Worm (Caenorhabditis elegans) whole organism, young adult: Measurements from ENCODE around the gene srh-218.

Experiments used
- B0019.2 ChIP-seq: fragments of 200-800 bp; sonication (Bioruptor generic); conservative IDR thresholded peaks from 2 replicates; pipeline ENCODE4 v1.3.6; 2022; ENCODE audit warnings: missing genetic modification reagents, missing genetic modification characterization, missing compliant biosample characterization
- B0261.1 ChIP-seq: sonication (generic microtip); optimal IDR thresholded peaks from 2 replicates; lab custom pipeline; 2016; ENCODE audit warnings: mild to moderate bottlenecking, missing genetic modification characterization, moderate library complexity, missing compliant biosample characterization
- B0336.3 ChIP-seq: fragments of 200-800 bp; sonication (Bioruptor generic); IDR thresholded peaks from 2 replicates; pipeline ENCODE4 v1.3.6; 2022; ENCODE audit warnings: missing genetic modification characterization, missing compliant biosample characterization
- D2030.7 ChIP-seq: fragments of 200-800 bp; sonication (Bioruptor generic); IDR thresholded peaks from 2 replicates; pipeline ENCODE4 v1.3.6; 2022; ENCODE audit warnings: missing genetic modification reagents, missing genetic modification characterization, missing compliant biosample characterization
- F10E7.11 ChIP-seq: sonication (generic microtip); optimal IDR thresholded peaks from 2 replicates; lab custom pipeline; 2017; ENCODE audit warnings: mild to moderate bottlenecking, missing genetic modification characterization, moderate library complexity, missing compliant biosample characterization
- F22D6.2 ChIP-seq: sonication (generic microtip); optimal IDR thresholded peaks from 2 replicates; lab custom pipeline; 2016; ENCODE audit warnings: mild to moderate bottlenecking, missing genetic modification characterization, missing compliant biosample characterization
- F23B12.7 ChIP-seq: sonication (generic microtip); optimal IDR thresholded peaks from 2 replicates; lab custom pipeline; 2017; ENCODE audit warnings: missing genetic modification characterization, mild to moderate bottlenecking, missing compliant biosample characterization, antibody characterized with exemption, moderate library complexity; ENCODE audit not compliant: insufficient read depth
- F33H1.4 ChIP-seq: fragments of 200-800 bp; sonication (Bioruptor generic); IDR thresholded peaks from 2 replicates; pipeline ENCODE4 v1.3.6; 2022; ENCODE audit warnings: missing genetic modification reagents, missing genetic modification characterization, missing compliant biosample characterization
- F52B5.7 ChIP-seq: sonication (generic microtip); optimal IDR thresholded peaks from 2 replicates; lab custom pipeline; 2016; ENCODE audit warnings: mild to moderate bottlenecking, missing genetic modification characterization, missing compliant biosample characterization
- F55B11.4 ChIP-seq: sonication (generic microtip); optimal IDR thresholded peaks from 2 replicates; lab custom pipeline; 2016; ENCODE audit warnings: missing compliant biosample characterization, missing genetic modification characterization, borderline replicate concordance; ENCODE audit not compliant: insufficient read depth
- F57A8.1 ChIP-seq: fragments of 200-800 bp; sonication (Bioruptor generic); optimal IDR thresholded peaks from 2 replicates; lab custom pipeline; 2018; ENCODE audit warnings: mild to moderate bottlenecking, missing genetic modification characterization, moderate library complexity, missing compliant biosample characterization
- K11D2.4 ChIP-seq: fragments of 200-800 bp; sonication (Bioruptor generic); IDR thresholded peaks from 2 replicates; pipeline ENCODE4 v1.3.6; 2022; ENCODE audit warnings: missing genetic modification reagents, missing genetic modification characterization, missing compliant biosample characterization
- T26A5.8 ChIP-seq: sonication (generic microtip); optimal IDR thresholded peaks from 2 replicates; lab custom pipeline; 2016; ENCODE audit warnings: missing genetic modification characterization, missing compliant biosample characterization
- Y53F4B.3 ChIP-seq: fragments of 200-800 bp; sonication (Bioruptor generic); IDR thresholded peaks from 2 replicates; pipeline ENCODE4 v1.3.6; 2022; ENCODE audit warnings: missing genetic modification reagents, missing genetic modification characterization, missing compliant biosample characterization
- Y95B8A.8 ChIP-seq: fragments of 200-800 bp; sonication (Bioruptor generic); IDR thresholded peaks from 2 replicates; pipeline ENCODE4 v1.3.6; 2022; ENCODE audit warnings: missing genetic modification reagents, missing genetic modification characterization, missing compliant biosample characterization
- bed-1 ChIP-seq: fragments of 200-800 bp; sonication (Bioruptor generic); IDR thresholded peaks from 2 replicates; pipeline ENCODE4 v1.3.6; 2022; ENCODE audit warnings: missing genetic modification reagents, missing genetic modification characterization, missing compliant biosample characterization
- bed-2 ChIP-seq: fragments of 200-800 bp; sonication (Bioruptor generic); IDR thresholded peaks from 2 replicates; pipeline ENCODE4 v1.3.6; 2022; ENCODE audit warnings: missing genetic modification reagents, missing genetic modification characterization, missing compliant biosample characterization
- cebp-1 ChIP-seq, 2 experiments: fragments of 200-800 bp in 1 of 2; sonication (Bioruptor generic) in 1 of 2; sonication (generic microtip) in 1 of 2; IDR thresholded peaks in 1 of 2; optimal IDR thresholded peaks in 1 of 2; 2 replicates each; pipeline versions ENCODE4 v1.3.6 to Lab custom; 2017 to 2022; ENCODE audit warnings: missing compliant biosample characterization in 2 of 2, missing genetic modification characterization in 2 of 2, mild to moderate bottlenecking in 1 of 2, missing genetic modification reagents in 1 of 2, moderate library complexity in 1 of 2
- cebp-2 ChIP-seq: fragments of 200-800 bp; sonication (Bioruptor generic); IDR thresholded peaks from 2 replicates; pipeline ENCODE4 v1.3.6; 2022; ENCODE audit warnings: missing genetic modification characterization, missing compliant biosample characterization
- ceh-100 ChIP-seq: fragments of 200-800 bp; sonication (Bioruptor generic); IDR thresholded peaks from 2 replicates; pipeline ENCODE4 v1.3.6; 2022; ENCODE audit warnings: missing genetic modification reagents, missing genetic modification characterization, missing compliant biosample characterization
- ceh-40 ChIP-seq: fragments of 200-800 bp; sonication (Bioruptor generic); IDR thresholded peaks from 2 replicates; pipeline ENCODE4 v1.3.6; 2022; ENCODE audit warnings: missing genetic modification characterization, missing compliant biosample characterization
- ceh-91 ChIP-seq: fragments of 200-800 bp; sonication (Bioruptor generic); IDR thresholded peaks from 2 replicates; pipeline ENCODE4 v1.3.6; 2022; ENCODE audit warnings: missing genetic modification reagents, missing genetic modification characterization, missing compliant biosample characterization
- die-1 ChIP-seq: sonication (generic microtip); optimal IDR thresholded peaks from 2 replicates; lab custom pipeline; 2016; ENCODE audit warnings: missing genotype, mild to moderate bottlenecking, missing genetic modification characterization, missing compliant biosample characterization
- egl-18 ChIP-seq: fragments of 200-800 bp; sonication (Bioruptor generic); IDR thresholded peaks from 2 replicates; pipeline ENCODE4 v1.3.6; 2022; ENCODE audit warnings: missing genetic modification reagents, missing genetic modification characterization, missing compliant biosample characterization
- egrh-3 ChIP-seq: fragments of 200-800 bp; sonication (Bioruptor generic); IDR thresholded peaks from 2 replicates; pipeline ENCODE4 v1.3.6; 2022; ENCODE audit warnings: missing genetic modification reagents, missing genetic modification characterization, missing compliant biosample characterization
- ets-4 ChIP-seq: fragments of 200-800 bp; sonication (Bioruptor generic); optimal IDR thresholded peaks from 2 replicates; lab custom pipeline; 2018; ENCODE audit warnings: mild to moderate bottlenecking, missing genetic modification characterization, missing compliant biosample characterization
- hsf-1 ChIP-seq: fragments of 200-800 bp; sonication (Bioruptor generic); IDR thresholded peaks from 2 replicates; pipeline ENCODE4 v1.3.6; 2022; ENCODE audit warnings: missing genetic modification reagents, missing genetic modification characterization, missing compliant biosample characterization
- lag-1 ChIP-seq: fragments of 200-800 bp; sonication (Bioruptor generic); IDR thresholded peaks from 2 replicates; pipeline ENCODE4 v1.3.6; 2022; ENCODE audit warnings: missing genetic modification reagents, missing genetic modification characterization, missing compliant biosample characterization
- lin-35 ChIP-seq, 3 experiments: fragments of 150-350 bp in 2 of 3; sonication (generic microtip) in 1 of 3; optimal IDR thresholded peaks; 2 replicates each; lab custom pipeline; 2014 to 2018; ENCODE audit warnings: missing biosample characterization in 3 of 3, missing genetic modification characterization in 3 of 3, missing genetic modification reagents in 3 of 3
- lir-1 ChIP-seq: fragments of 200-800 bp; sonication (Bioruptor generic); conservative IDR thresholded peaks from 2 replicates; pipeline ENCODE4 v1.3.6; 2022; ENCODE audit warnings: missing genetic modification reagents, missing genetic modification characterization, missing compliant biosample characterization
- lsy-27 ChIP-seq: sonication (generic microtip); optimal IDR thresholded peaks from 2 replicates; lab custom pipeline; 2017; ENCODE audit warnings: missing genetic modification characterization, mild to moderate bottlenecking, missing compliant biosample characterization, antibody characterized with exemption, missing genotype, borderline replicate concordance; ENCODE audit not compliant: insufficient read depth
- madf-10 ChIP-seq: sonication (generic microtip); optimal IDR thresholded peaks from 2 replicates; lab custom pipeline; 2016; ENCODE audit warnings: mild to moderate bottlenecking, missing genetic modification characterization, missing compliant biosample characterization
- mxl-1 ChIP-seq: sonication (generic microtip); optimal IDR thresholded peaks from 2 replicates; lab custom pipeline; 2016; ENCODE audit warnings: missing genetic modification characterization, missing compliant biosample characterization
- nfya-2 ChIP-seq: fragments of 200-800 bp; sonication (Bioruptor generic); IDR thresholded peaks from 2 replicates; pipeline ENCODE4 v1.3.6; 2022; ENCODE audit warnings: missing genetic modification reagents, missing genetic modification characterization, missing compliant biosample characterization
- nhr-179 ChIP-seq: sonication (generic microtip); optimal IDR thresholded peaks from 2 replicates; lab custom pipeline; 2016; ENCODE audit warnings: mild to moderate bottlenecking, missing genetic modification characterization, missing compliant biosample characterization
- pha-4 ChIP-seq: fragments of 150-350 bp; sonication (generic microtip); optimal IDR thresholded peaks from 2 replicates; lab custom pipeline; 2014; ENCODE audit warnings: missing biosample characterization, missing genetic modification reagents, missing genetic modification characterization
- rcor-1 ChIP-seq: fragments of 200-800 bp; sonication (Bioruptor generic); IDR thresholded peaks from 2 replicates; pipeline ENCODE4 v1.3.6; 2022; ENCODE audit warnings: missing genetic modification reagents, missing genetic modification characterization, missing compliant biosample characterization
- rpc-1 ChIP-seq, 2 experiments: fragments of 150-350 bp in 1 of 2; sonication (generic microtip) in 1 of 2; optimal IDR thresholded peaks; 2 replicates each; lab custom pipeline; 2014 to 2018; ENCODE audit warnings: missing biosample characterization in 1 of 2, missing genetic modification characterization in 1 of 2, missing genetic modification reagents in 1 of 2, missing genotype in 1 of 2
- sea-2 ChIP-seq: fragments of 200-800 bp; sonication (Bioruptor generic); IDR thresholded peaks from 2 replicates; pipeline ENCODE4 v1.3.6; 2022; ENCODE audit warnings: missing genetic modification characterization, missing compliant biosample characterization
- snpc-1.3 ChIP-seq: sonication (generic microtip); optimal IDR thresholded peaks from 2 replicates; lab custom pipeline; 2017; ENCODE audit warnings: missing genetic modification characterization, mild to moderate bottlenecking, missing compliant biosample characterization, antibody characterized with exemption, moderate library complexity, missing genotype, missing genetic modification reagents; ENCODE audit not compliant: insufficient read depth
- somi-1 ChIP-seq: fragments of 200-800 bp; sonication (Bioruptor generic); optimal IDR thresholded peaks from 2 replicates; lab custom pipeline; 2018; ENCODE audit warnings: mild to moderate bottlenecking, missing genetic modification characterization, missing compliant biosample characterization
- xnd-1 ChIP-seq: sonication (generic microtip); optimal IDR thresholded peaks from 2 replicates; lab custom pipeline; 2016; ENCODE audit warnings: missing genotype, missing genetic modification reagents, missing genetic modification characterization, missing compliant biosample characterization
- zim-3 ChIP-seq: sonication (generic microtip); optimal IDR thresholded peaks from 2 replicates; lab custom pipeline; 2017; ENCODE audit warnings: mild to moderate bottlenecking, missing genetic modification characterization, moderate library complexity, missing compliant biosample characterization

Gene srh-218

ce11 chrV:15471029-15471428 lies 22.8 kb upstream of the srh-218 start, which contains the start of gene dpf-1:
Gene dpf-1 (plus strand): TSS chrV:15471329.
- TF ChIP-seq bed-2 (GFP tag; lab: Robert Waterston, UW) (no peak), xnd-1 (tag; lab: Kevin White, UChicago) (no peak), nhr-179 (tag; lab: Kevin White, UChicago) (no peak), F52B5.7 (tag; lab: Kevin White, UChicago) (no peak), F57A8.1 (GFP tag; lab: Kevin White, UChicago) (no peak), lir-1 (GFP tag; lab: Robert Waterston, UW) (no peak), T26A5.8 (tag; lab: Kevin White, UChicago) (no peak), snpc-1.3 (tag; lab: Kevin White, UChicago) (no peak), ceh-100 (no peak), B0261.1 (tag; lab: Kevin White, UChicago) (no peak), F22D6.2 (tag; lab: Kevin White, UChicago) (no peak), B0019.2 (GFP tag; lab: Robert Waterston, UW) (no peak), F55B11.4 (tag; lab: Kevin White, UChicago) (no peak), lag-1 (no peak), mxl-1 (tag; lab: Kevin White, UChicago) (no peak), hsf-1 (GFP tag; lab: Robert Waterston, UW) (no peak), ets-4 (GFP tag; lab: Kevin White, UChicago) (no peak), zim-3 (tag; lab: Kevin White, UChicago) (no peak)

ce11 chrV:15478597-15478996 lies 15.2 kb upstream of the srh-218 start, which contains the start of gene C06B8.2:
Gene C06B8.2 (minus strand): TSS chrV:15478749.
- TF ChIP-seq lag-1 = no peak
- TF ChIP-seq cebp-1 (GFP tag; IDR thresholded peaks at IDR 0.05; lab: Robert Waterston, UW) = peak; percentile 54; the same call in 1 of the 2 replicates
- no peak for TF ChIP-seq cebp-1 (tag; optimal IDR thresholded peaks at IDR 0.05; lab: Kevin White, UChicago)

ce11 chrV:15479107-15479506 lies 14.7 kb upstream of the srh-218 start:
- TF ChIP-seq F33H1.4 (GFP tag; lab: Robert Waterston, UW) (no peak), ceh-100 (no peak), B0336.3 (no peak), somi-1 (no peak), ceh-40 (GFP tag; lab: Robert Waterston, UW) (no peak), ceh-91 (no peak), egl-18 (no peak), Y53F4B.3 (GFP tag; lab: Robert Waterston, UW) (no peak), F57A8.1 (GFP tag; lab: Kevin White, UChicago) (no peak), bed-1 (no peak), snpc-1.3 (tag; lab: Kevin White, UChicago) (no peak), pha-4 (tag; lab: Kevin White, UChicago) (no peak), rcor-1 (GFP tag; lab: Robert Waterston, UW) (no peak)

- TF ChIP-seq die-1 (tag; lab: Kevin White, UChicago) (peak; percentile 55), egrh-3 (GFP tag; lab: Robert Waterston, UW) (no peak), D2030.7 (GFP tag; lab: Robert Waterston, UW) (peak; percentile 78), madf-10 (tag; lab: Kevin White, UChicago) (no peak), lin-35 (GFP tag; optimal IDR thresholded peaks at IDR 0.05; lab: Kevin White, UChicago) (no peak), Y95B8A.8 (GFP tag; lab: Robert Waterston, UW) (no peak), egl-18 (no peak), bed-2 (GFP tag; lab: Robert Waterston, UW) (no peak), nfya-2 (no peak), lsy-27 (no peak), rpc-1 (optimal IDR thresholded peaks at IDR 0.05; lab: Kevin White, UChicago) (peak; percentile 75), rpc-1 (tag; optimal IDR thresholded peaks at IDR 0.05; lab: Kevin White, UChicago) (peak; percentile 72), cebp-2 (no peak), F10E7.11 (tag; lab: Kevin White, UChicago) (no peak), K11D2.4 (GFP tag; lab: Robert Waterston, UW) (no peak), sea-2 (no peak), F23B12.7 (tag; lab: Kevin White, UChicago) (no peak)
Measured at ce11 chrV:15479825-15480224, 14.0 kb upstream of the srh-218 start.
